Fruit fly (Drosophila melanogaster) whole organism: ENCODE results near the gene Ran.

Source experiments
- CG8478 ChIP-seq: fragments of >200 bp; optimal IDR thresholded peaks from 2 replicates; lab custom pipeline; 2018; ENCODE audit warnings: inconsistent platforms
- usp ChIP-seq: fragments of >200 bp; optimal IDR thresholded peaks from 2 replicates; lab custom pipeline; 2017; ENCODE audit warnings: missing biosample characterization, missing genetic modification characterization, mixed read lengths

dm6 chrX:11109670-11110069 is 38.8 kb downstream of the Ran start:
- TF ChIP-seq usp (GFP tag; lab: Kevin White, UChicago): no peak
- TF ChIP-seq CG8478 (lab: Kevin White, UChicago): no peak
